Fruit fly (Drosophila melanogaster): Measurements from ENCODE around the gene CG32945.

The CG32945 gene

DNA sequence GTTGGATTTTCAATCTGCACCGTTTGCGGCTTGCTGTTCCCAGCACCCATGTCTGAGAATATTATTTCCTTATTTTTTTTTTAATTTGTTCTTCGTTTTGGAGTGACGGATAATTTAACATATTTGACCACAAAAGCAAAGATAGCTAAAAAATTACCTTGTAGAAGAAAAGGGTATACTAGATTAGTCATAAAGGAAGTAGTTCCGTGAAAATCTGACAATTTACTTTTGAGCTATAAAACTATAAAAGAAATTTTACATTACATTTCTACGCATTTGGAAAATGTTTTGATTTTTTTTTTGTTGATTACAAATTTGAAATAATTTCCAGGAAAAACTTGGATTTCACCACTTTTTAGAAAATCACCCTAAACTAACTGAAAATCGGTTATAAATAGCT is at the start of gene CG32945:
TSS of gene CG32945 (minus strand) at position 101 of the 400 bp plus-strand sequence.
- TF ChIP-seq Dll (optimal IDR thresholded peaks at IDR 0.05) (no peak), CG8478 (optimal IDR thresholded peaks at IDR 0.05) (no peak), usp (GFP tag; optimal IDR thresholded peaks at IDR 0.05) (no peak), psq (optimal IDR thresholded peaks at IDR 0.05) (no peak), pan (optimal IDR thresholded peaks at IDR 0.05) (no peak), EcR (GFP tag; optimal IDR thresholded peaks at IDR 0.05) (no peak)

DNA sequence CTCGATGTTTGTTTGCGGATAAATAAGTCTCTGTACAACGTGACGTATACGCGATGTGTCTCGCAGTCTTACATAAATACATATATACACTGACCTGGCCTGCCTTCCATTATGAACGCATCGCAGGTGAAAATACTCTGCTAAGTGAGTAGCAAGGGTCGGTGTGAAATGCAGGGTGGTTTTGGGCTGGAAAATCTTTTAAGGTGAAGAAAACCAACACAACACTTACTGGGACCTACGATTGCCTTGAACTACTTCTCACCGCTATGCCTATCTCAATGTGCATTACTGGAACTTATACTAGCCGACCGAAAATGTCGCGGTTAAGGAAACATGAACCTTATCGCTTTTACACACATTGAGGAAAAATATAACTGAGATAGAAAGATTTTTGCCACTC is 37.7 kb upstream of the CG32945 start:
- TF ChIP-seq Dll (optimal IDR thresholded peaks at IDR 0.05) (no peak), psq (optimal IDR thresholded peaks at IDR 0.05) (no peak), EcR (GFP tag; optimal IDR thresholded peaks at IDR 0.05) (no peak), pan (optimal IDR thresholded peaks at IDR 0.05) (no peak), usp (GFP tag; optimal IDR thresholded peaks at IDR 0.05) (no peak)

DNA sequence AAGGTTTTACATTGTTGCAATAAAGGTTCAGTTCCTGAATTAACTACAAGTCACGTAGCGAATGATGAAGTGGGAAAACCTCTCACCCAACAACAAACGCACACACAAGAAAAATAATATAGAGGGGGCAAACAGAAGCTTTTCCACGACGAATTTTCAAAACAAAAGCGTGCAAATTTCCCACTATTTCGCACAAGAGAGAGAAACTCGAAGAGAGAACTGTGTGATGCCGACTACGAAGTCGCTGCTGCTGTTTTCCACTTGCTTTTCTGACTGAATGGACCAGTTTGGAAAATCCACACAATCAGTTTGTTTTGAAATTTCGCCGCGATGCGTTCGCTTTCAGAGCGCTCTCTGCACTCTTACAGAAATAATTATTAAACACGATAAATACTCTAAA is 34.1 kb upstream of the CG32945 start, which contains the start of gene 5-HT2A:
TSS of gene 5-HT2A (plus strand) at position 301 of the 400 bp plus-strand sequence.
- TF ChIP-seq CG8478 (optimal IDR thresholded peaks at IDR 0.05) (no peak), psq (optimal IDR thresholded peaks at IDR 0.05) (no peak), Dll (optimal IDR thresholded peaks at IDR 0.05) (no peak), pan (optimal IDR thresholded peaks at IDR 0.05) (no peak), EcR (GFP tag; optimal IDR thresholded peaks at IDR 0.05) (no peak), usp (GFP tag; optimal IDR thresholded peaks at IDR 0.05) (no peak)

DNA sequence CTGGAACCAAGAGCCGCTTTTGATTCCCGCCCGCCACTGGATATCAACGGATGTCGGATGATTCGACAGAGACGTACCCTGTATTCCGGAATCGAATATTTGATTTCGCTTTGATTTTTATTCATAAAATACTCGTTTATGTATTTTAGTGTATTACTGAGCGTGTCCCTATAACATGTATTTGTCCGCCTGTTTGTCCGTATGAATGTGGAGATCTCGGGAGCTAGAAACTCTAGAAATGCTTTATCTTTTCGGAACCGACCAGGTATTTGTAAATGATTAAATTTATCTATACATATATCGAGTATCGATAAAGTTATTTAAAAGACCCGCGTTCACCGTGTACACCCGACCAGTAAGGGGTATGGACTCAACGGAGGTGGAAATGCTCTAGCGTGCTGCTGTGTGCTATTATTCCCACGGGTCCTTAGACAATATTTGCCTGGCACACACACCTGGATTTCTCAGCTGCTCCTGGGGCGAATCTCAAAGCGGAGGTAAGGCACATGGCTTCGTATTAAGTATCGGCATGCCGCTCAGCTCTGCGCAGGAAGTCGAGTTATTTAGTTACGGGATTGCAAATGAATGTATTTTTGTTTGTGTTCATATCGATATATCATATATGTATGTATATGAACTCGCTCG is 23.6 kb upstream of the CG32945 start:
- no peak for TF ChIP-seq pan (optimal IDR thresholded peaks at IDR 0.05)
- no peak for TF ChIP-seq usp (GFP tag; optimal IDR thresholded peaks at IDR 0.05)
- no peak for TF ChIP-seq Dll (optimal IDR thresholded peaks at IDR 0.05)
- TF ChIP-seq CG8478 (optimal IDR thresholded peaks at IDR 0.05): no peak
- no peak for TF ChIP-seq EcR (GFP tag; optimal IDR thresholded peaks at IDR 0.05)
- TF ChIP-seq psq (optimal IDR thresholded peaks at IDR 0.05): no peak

DNA sequence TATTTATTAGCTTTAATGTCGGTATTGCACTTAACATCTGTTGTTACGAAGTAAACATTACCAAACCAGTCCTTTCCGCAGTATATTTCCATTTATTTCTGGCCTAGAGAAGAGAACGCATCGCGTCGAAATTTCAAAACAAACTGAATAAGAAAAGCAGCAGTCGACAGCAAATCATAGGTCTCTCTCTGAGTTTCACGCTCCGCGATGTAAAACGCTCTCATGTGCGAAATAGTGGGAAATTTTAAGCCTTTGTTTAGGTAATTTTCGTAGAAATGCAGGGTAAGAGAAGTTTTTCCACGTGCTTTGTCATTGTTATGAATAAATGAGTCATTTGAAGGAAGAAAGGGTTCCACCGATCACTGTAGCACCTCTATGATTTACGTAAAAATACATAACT is 21.2 kb upstream of the CG32945 start:
- TF ChIP-seq CG8478 (optimal IDR thresholded peaks at IDR 0.05) (no peak), pan (optimal IDR thresholded peaks at IDR 0.05) (no peak), psq (optimal IDR thresholded peaks at IDR 0.05) (no peak), EcR (GFP tag; optimal IDR thresholded peaks at IDR 0.05) (no peak), Dll (optimal IDR thresholded peaks at IDR 0.05) (no peak), usp (GFP tag; optimal IDR thresholded peaks at IDR 0.05) (no peak)

DNA sequence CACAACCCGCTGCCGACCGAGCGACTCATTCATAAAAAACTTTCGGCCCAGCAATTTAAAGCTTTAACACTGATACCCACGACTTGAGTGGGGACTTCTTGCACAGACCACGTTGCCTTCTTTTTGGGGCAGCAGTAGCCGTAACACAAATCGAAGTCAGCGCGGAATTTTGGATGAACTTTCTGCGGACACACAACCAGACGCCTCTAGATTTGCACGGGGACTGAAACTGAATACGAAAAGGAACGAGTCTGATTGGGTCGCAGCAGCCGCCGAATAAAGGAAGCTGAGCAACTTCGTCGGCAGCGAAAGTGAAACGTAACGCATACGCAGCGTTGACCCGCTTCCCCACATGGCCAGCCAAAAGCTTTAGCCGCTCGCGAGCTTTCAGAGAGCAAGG is 20.6 kb downstream of the CG32945 start, which contains the start of gene CG34357:
TSS of gene CG34357 (minus strand) at position 206 of the 400 bp plus-strand sequence.
- TF ChIP-seq EcR (GFP tag; optimal IDR thresholded peaks at IDR 0.05): no peak
- no peak for TF ChIP-seq psq (optimal IDR thresholded peaks at IDR 0.05)
- TF ChIP-seq CG8478 (optimal IDR thresholded peaks at IDR 0.05): no peak
- TF ChIP-seq pan (optimal IDR thresholded peaks at IDR 0.05): no peak
- no peak for TF ChIP-seq usp (GFP tag; optimal IDR thresholded peaks at IDR 0.05)
- no peak for TF ChIP-seq Dll (optimal IDR thresholded peaks at IDR 0.05)

DNA sequence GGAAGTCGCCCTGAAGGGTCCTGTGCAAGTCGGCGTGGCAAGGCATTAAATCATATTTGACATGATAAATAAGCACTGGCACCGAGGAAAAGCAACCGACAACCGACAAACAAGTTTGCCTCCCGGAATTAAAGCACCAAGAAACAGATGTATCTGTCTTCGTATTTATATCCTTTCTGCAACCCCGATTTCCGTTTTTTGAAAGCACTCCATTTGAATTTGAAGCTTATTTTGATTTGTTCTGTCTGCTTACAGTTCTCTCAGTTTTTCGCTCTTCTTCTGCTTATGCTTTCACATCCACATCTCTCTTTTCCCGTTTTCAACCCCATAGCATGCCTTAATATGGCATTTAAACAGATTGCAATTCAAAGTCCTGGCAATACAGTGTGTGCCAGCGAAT is 24.9 kb downstream of the CG32945 start:
- no peak for TF ChIP-seq Dll (optimal IDR thresholded peaks at IDR 0.05)
- no peak for TF ChIP-seq EcR (GFP tag; optimal IDR thresholded peaks at IDR 0.05)
- no peak for TF ChIP-seq CG8478 (optimal IDR thresholded peaks at IDR 0.05)
- TF ChIP-seq usp (GFP tag; optimal IDR thresholded peaks at IDR 0.05): no peak
- no peak for TF ChIP-seq psq (optimal IDR thresholded peaks at IDR 0.05)
- TF ChIP-seq pan (optimal IDR thresholded peaks at IDR 0.05): no peak

DNA sequence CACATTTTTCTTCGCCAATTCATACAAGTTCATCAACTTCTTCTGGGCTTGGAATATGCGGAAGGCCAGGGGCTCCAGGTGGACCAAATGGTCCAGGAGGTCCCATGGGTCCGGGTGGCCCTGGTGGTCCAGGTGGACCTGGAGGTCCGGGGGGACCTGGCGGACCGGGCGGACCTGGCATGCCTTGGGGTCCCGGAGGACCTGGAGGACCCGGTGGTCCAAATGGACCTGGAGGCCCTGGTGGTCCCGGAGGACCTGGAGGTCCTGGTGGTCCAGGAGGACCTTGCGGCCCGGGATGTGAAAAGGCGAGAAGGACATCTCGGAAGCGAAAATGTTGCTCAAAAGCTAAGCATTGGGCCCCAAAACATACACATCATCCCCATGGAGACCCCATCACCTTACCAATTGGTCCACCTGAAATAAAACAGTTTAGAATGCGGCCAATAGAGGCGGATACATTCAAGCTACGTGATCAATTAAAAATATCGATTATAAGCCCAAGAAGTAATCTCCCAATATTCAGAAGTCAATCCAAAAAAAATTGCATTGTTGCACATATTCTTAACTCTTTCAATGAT is 35.7 kb downstream of the CG32945 start:
- TF ChIP-seq EcR (GFP tag; optimal IDR thresholded peaks at IDR 0.05): no peak
- TF ChIP-seq psq (optimal IDR thresholded peaks at IDR 0.05): no peak
- TF ChIP-seq CG8478 (optimal IDR thresholded peaks at IDR 0.05): no peak
- TF ChIP-seq usp (GFP tag; optimal IDR thresholded peaks at IDR 0.05): no peak
- no peak for TF ChIP-seq pan (optimal IDR thresholded peaks at IDR 0.05)
- no peak for TF ChIP-seq Dll (optimal IDR thresholded peaks at IDR 0.05)

DNA sequence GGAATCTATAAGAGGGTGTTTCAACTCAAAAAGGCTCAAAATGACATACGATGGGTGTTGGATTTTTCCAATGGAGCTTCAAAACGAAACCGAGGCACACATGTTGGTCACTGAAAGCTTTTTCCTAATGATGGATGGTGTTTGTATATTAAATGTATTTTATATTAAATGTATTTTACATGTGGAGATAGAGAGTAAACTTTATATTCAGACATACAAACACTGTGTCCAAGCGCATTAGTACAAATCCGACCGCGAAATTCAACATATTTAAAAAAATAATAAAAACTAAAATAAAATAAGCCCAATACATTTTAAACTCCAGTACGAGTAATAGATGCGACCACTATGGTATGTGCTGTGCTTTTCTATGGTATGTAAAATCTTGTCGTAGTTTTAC is 37.4 kb downstream of the CG32945 start, which contains the start of gene Mur82C:
TSS of gene Mur82C (plus strand) at position 301 of the 400 bp plus-strand sequence.
- TF ChIP-seq usp (GFP tag; optimal IDR thresholded peaks at IDR 0.05): no peak
- no peak for TF ChIP-seq pan (optimal IDR thresholded peaks at IDR 0.05)
- no peak for TF ChIP-seq psq (optimal IDR thresholded peaks at IDR 0.05)
- TF ChIP-seq EcR (GFP tag; optimal IDR thresholded peaks at IDR 0.05): no peak
- TF ChIP-seq Dll (optimal IDR thresholded peaks at IDR 0.05): no peak
- no peak for TF ChIP-seq CG8478 (optimal IDR thresholded peaks at IDR 0.05)

DNA sequence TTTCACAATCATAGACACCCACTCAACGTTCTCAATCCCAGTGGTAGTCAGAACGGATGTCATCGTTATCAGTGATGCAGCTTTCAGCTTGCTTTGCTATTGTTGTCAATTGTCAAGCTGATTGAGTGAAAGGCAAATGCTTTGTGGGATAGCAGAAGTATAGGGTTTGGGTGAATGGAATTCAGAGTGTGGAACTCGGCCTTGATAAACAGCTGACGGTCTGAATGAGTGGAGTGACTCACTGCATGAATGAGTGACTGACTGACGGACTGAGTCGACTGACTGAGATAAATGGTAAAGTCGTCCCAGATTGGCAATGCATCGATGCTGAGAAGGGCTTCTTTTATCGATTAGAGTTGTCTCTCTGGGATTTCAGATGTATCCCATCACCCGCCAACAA is 47.5 kb downstream of the CG32945 start:
- TF ChIP-seq pan (optimal IDR thresholded peaks at IDR 0.05): no peak
- no peak for TF ChIP-seq EcR (GFP tag; optimal IDR thresholded peaks at IDR 0.05)
- no peak for TF ChIP-seq Dll (optimal IDR thresholded peaks at IDR 0.05)
- no peak for TF ChIP-seq CG8478 (optimal IDR thresholded peaks at IDR 0.05)
- TF ChIP-seq usp (GFP tag; optimal IDR thresholded peaks at IDR 0.05): no peak
- no peak for TF ChIP-seq psq (optimal IDR thresholded peaks at IDR 0.05)
